Worm (Caenorhabditis elegans) whole organism, L4/young adult: ENCODE measurements around the gene T17A3.12.

Experiments
- W03F9.2 ChIP-seq: fragments of 150-350 bp; optimal IDR thresholded peaks from 2 replicates; lab custom pipeline; 2014; ENCODE audit warnings: missing biosample characterization, missing genetic modification characterization
- dao-5 ChIP-seq: sonication (generic microtip); optimal IDR thresholded peaks from 2 replicates; lab custom pipeline; 2016; ENCODE audit warnings: missing genotype, missing genetic modification characterization, moderate library complexity, missing compliant biosample characterization
- him-1 ChIP-seq: sonication (generic microtip); optimal IDR thresholded peaks from 2 replicates; lab custom pipeline; 2016; ENCODE audit warnings: missing genotype, missing genetic modification reagents, missing genetic modification characterization, missing compliant biosample characterization

- TF ChIP-seq him-1 (tag; lab: Kevin White, UChicago): no peak
- no peak for TF ChIP-seq W03F9.2 (tag; lab: Kevin White, UChicago)
- no peak for TF ChIP-seq dao-5 (tag; lab: Kevin White, UChicago)
These were observed 14.3 kb downstream of the T17A3.12 start, which contains the start of the genes nhr-280 and C29F9.2 for ce11 chrIII:130650-131049.
